Worm (Caenorhabditis elegans) whole organism, L3 larva: Measurements from ENCODE around the gene Y51H4A.941.

Experiments
- ceh-16 ChIP-seq: sonication (generic microtip); optimal IDR thresholded peaks from 2 replicates; lab custom pipeline; 2017; ENCODE audit warnings: missing biosample characterization, missing genetic modification characterization
- daf-12 ChIP-seq: fragments of 150-350 bp; optimal IDR thresholded peaks from 2 replicates; lab custom pipeline; 2014; ENCODE audit warnings: missing biosample characterization, missing genetic modification reagents, missing genetic modification characterization
- egl-27 ChIP-seq: sonication (generic microtip); optimal IDR thresholded peaks from 4 replicates; lab custom pipeline; 2017; ENCODE audit warnings: missing biosample characterization, missing genetic modification reagents, missing genetic modification characterization
- elt-3 ChIP-seq, 3 experiments: fragments of 150-350 bp in 1 of 3; sonication (generic microtip) in 2 of 3; optimal IDR thresholded peaks; 2 replicates in 2 of 3; 4 replicates in 1 of 3; lab custom pipeline; 2014 to 2017; ENCODE audit warnings: missing biosample characterization in 3 of 3, missing genetic modification characterization in 3 of 3
- fkh-10 ChIP-seq: sonication (generic microtip); optimal IDR thresholded peaks from 2 replicates; lab custom pipeline; 2017; ENCODE audit warnings: missing biosample characterization, missing genetic modification reagents, missing genetic modification characterization
- nhr-23 ChIP-seq: fragments of 150-350 bp; optimal IDR thresholded peaks from 2 replicates; lab custom pipeline; 2014; ENCODE audit warnings: missing biosample characterization, missing genetic modification reagents, missing genetic modification characterization
- nhr-76 ChIP-seq: fragments of 150-350 bp; sonication (generic microtip); optimal IDR thresholded peaks from 5 replicates; lab custom pipeline; 2014; ENCODE audit warnings: missing biosample characterization, missing genetic modification characterization
- pha-4 ChIP-seq: fragments of 150-350 bp; optimal IDR thresholded peaks from 2 replicates; lab custom pipeline; 2014; ENCODE audit warnings: missing biosample characterization, missing genetic modification reagents, missing genetic modification characterization
- sea-2 ChIP-seq: fragments of 150-350 bp; sonication (generic microtip); optimal IDR thresholded peaks from 4 replicates; lab custom pipeline; 2014; ENCODE audit warnings: missing biosample characterization, missing genetic modification reagents, missing genetic modification characterization
- skn-1 ChIP-seq: fragments of 150-350 bp; optimal IDR thresholded peaks from 2 replicates; lab custom pipeline; 2014; ENCODE audit warnings: missing biosample characterization, missing genetic modification characterization
- unc-39 ChIP-seq: sonication (generic microtip); optimal IDR thresholded peaks from 4 replicates; lab custom pipeline; 2017; ENCODE audit warnings: missing biosample characterization, missing genetic modification characterization

DNA sequence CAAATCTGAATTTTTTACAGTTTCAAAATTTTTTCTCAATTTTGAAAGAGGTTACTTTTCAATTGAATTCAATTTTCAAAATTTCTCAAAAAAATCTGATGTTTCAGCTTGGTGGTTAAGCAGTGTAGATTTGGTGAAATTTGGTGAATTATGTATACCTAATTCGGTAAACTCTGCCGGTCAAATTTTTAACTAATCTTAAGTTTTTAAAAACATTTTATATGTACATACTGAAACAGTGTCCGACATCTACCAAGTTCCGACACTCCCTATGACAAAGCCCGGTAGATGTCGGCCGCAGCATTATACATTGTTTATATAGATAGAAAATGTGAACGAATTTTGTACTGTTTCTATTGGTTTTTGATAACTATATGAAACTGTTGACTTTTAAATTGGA, 12.5 kb upstream of the Y51H4A.941 start:
- TF ChIP-seq ceh-16 (no peak), fkh-10 (no peak), sea-2 (no peak), nhr-76 (no peak), unc-39 (tag; lab: Kevin White, UChicago) (no peak), skn-1 (no peak), nhr-23 (tag; lab: Kevin White, UChicago) (no peak), elt-3 (tag; optimal IDR thresholded peaks at IDR 0.05; lab: Kevin White, UChicago) (no peak), egl-27 (tag; lab: Kevin White, UChicago) (no peak), pha-4 (tag; lab: Kevin White, UChicago) (no peak), daf-12 (tag; lab: Kevin White, UChicago) (no peak)
